Worm (Caenorhabditis elegans): ENCODE results near the gene F38B6.8.

- TF ChIP-seq sox-4 (tag; optimal IDR thresholded peaks at IDR 0.05): no peak
- no peak for TF ChIP-seq odd-2 (tag; optimal IDR thresholded peaks at IDR 0.05)
- no peak for TF ChIP-seq ceh-48 (tag; optimal IDR thresholded peaks at IDR 0.05)
- no peak for TF ChIP-seq fkh-10 (GFP tag; optimal IDR thresholded peaks at IDR 0.05)
- no peak for TF ChIP-seq unc-86 (tag; optimal IDR thresholded peaks at IDR 0.05)
- TF ChIP-seq nhr-11 (tag; optimal IDR thresholded peaks at IDR 0.05): no peak
- TF ChIP-seq pha-2 (tag; optimal IDR thresholded peaks at IDR 0.05): no peak
- TF ChIP-seq ceh-30 (tag; optimal IDR thresholded peaks at IDR 0.05): no peak
- TF ChIP-seq T23F11.4 (GFP tag; optimal IDR thresholded peaks at IDR 0.05): no peak
- TF ChIP-seq ceh-22 (tag; optimal IDR thresholded peaks at IDR 0.05): no peak
These were observed 36.0 kb upstream of the F38B6.8 start, which contains the start of gene smf-2 for ce11 chrX:6718595-6718994.

All from whole organism, late embryonic.